Worm (Caenorhabditis elegans) whole organism, L2 larva: ENCODE measurements around the gene F10E9.4.
"Not testable (repeated sequence)": the region's sequence is repeated elsewhere in the genome, so short reads cannot be mapped to it uniquely, and the experiment has no call there.

Source experiments
- C34F6.9 ChIP-seq: fragments of 150-350 bp; optimal IDR thresholded peaks from 2 replicates; lab custom pipeline; 2014; ENCODE audit warnings: missing biosample characterization, missing genetic modification characterization
- F13H6.1 ChIP-seq: sonication (generic microtip); optimal IDR thresholded peaks from 2 replicates; lab custom pipeline; 2016; ENCODE audit warnings: missing genetic modification characterization, missing compliant biosample characterization
- R02D3.7 ChIP-seq: fragments of 150-350 bp; optimal IDR thresholded peaks from 2 replicates; lab custom pipeline; 2014; ENCODE audit warnings: missing biosample characterization, missing genetic modification characterization
- Y55F3AM.14 ChIP-seq: fragments of 200-800 bp; sonication (Bioruptor generic); optimal IDR thresholded peaks from 2 replicates; lab custom pipeline; 2018; ENCODE audit warnings: mild to moderate bottlenecking, missing genetic modification characterization, missing compliant biosample characterization
- ZK546.5 ChIP-seq: sonication (generic microtip); optimal IDR thresholded peaks from 2 replicates; lab custom pipeline; 2017; ENCODE audit warnings: missing biosample characterization, missing genetic modification characterization
- alr-1 ChIP-seq: fragments of 150-350 bp; optimal IDR thresholded peaks from 2 replicates; lab custom pipeline; 2014; ENCODE audit warnings: missing biosample characterization, missing genetic modification characterization
- aly-2 ChIP-seq: fragments of 150-350 bp; optimal IDR thresholded peaks from 2 replicates; lab custom pipeline; 2014; ENCODE audit warnings: missing biosample characterization, missing genetic modification characterization
- ama-1 ChIP-seq: fragments of 150-350 bp; optimal IDR thresholded peaks from 2 replicates; lab custom pipeline; 2018; ENCODE audit warnings: inconsistent platforms
- blmp-1 ChIP-seq: sonication (generic microtip); optimal IDR thresholded peaks from 2 replicates; lab custom pipeline; 2017; ENCODE audit warnings: missing genetic modification characterization, mild to moderate bottlenecking, missing compliant biosample characterization, antibody characterized with exemption, moderate library complexity; ENCODE audit not compliant: insufficient read depth
- ceh-16 ChIP-seq: fragments of 150-350 bp; optimal IDR thresholded peaks from 2 replicates; lab custom pipeline; 2014; ENCODE audit warnings: missing biosample characterization, missing genetic modification characterization
- ceh-82 ChIP-seq: fragments of 150-350 bp; optimal IDR thresholded peaks from 2 replicates; lab custom pipeline; 2014; ENCODE audit warnings: missing biosample characterization, missing genetic modification characterization
- crh-2 ChIP-seq: sonication (generic microtip); optimal IDR thresholded peaks from 2 replicates; lab custom pipeline; 2017; ENCODE audit warnings: missing biosample characterization, missing genetic modification characterization
- dmd-4 ChIP-seq: sonication (generic microtip); optimal IDR thresholded peaks from 2 replicates; lab custom pipeline; 2017; ENCODE audit warnings: missing biosample characterization, missing genetic modification characterization
- egl-27 ChIP-seq: sonication (generic microtip); optimal IDR thresholded peaks from 3 replicates; lab custom pipeline; 2017; ENCODE audit warnings: missing biosample characterization, missing genetic modification reagents, missing genetic modification characterization
- elt-1 ChIP-seq: fragments of 150-350 bp; optimal IDR thresholded peaks from 2 replicates; lab custom pipeline; 2014; ENCODE audit warnings: missing biosample characterization, missing genetic modification characterization
- elt-3 ChIP-seq: sonication (generic microtip); optimal IDR thresholded peaks from 2 replicates; lab custom pipeline; 2017; ENCODE audit warnings: missing biosample characterization, missing genetic modification characterization
- fos-1 ChIP-seq: fragments of 150-350 bp; optimal IDR thresholded peaks from 2 replicates; lab custom pipeline; 2014; ENCODE audit warnings: missing biosample characterization, missing genetic modification characterization
- gmeb-1 ChIP-seq: fragments of 150-350 bp; optimal IDR thresholded peaks from 2 replicates; lab custom pipeline; 2014; ENCODE audit warnings: missing biosample characterization, missing genetic modification characterization
- lin-11 ChIP-seq: fragments of 150-350 bp; sonication (generic microtip); optimal IDR thresholded peaks from 2 replicates; lab custom pipeline; 2014; ENCODE audit warnings: missing biosample characterization, missing genetic modification characterization, inconsistent platforms, mixed read lengths
- lin-13 ChIP-seq: fragments of 150-350 bp; optimal IDR thresholded peaks from 2 replicates; lab custom pipeline; 2014; ENCODE audit warnings: missing biosample characterization, missing genetic modification reagents, missing genetic modification characterization
- lin-39 ChIP-seq: fragments of 150-350 bp; optimal IDR thresholded peaks from 2 replicates; lab custom pipeline; 2014; ENCODE audit warnings: missing biosample characterization, missing genetic modification reagents, missing genetic modification characterization
- lsy-2 ChIP-seq, 2 experiments: fragments of 150-350 bp in 1 of 2; sonication (generic microtip) in 1 of 2; optimal IDR thresholded peaks; 2 replicates each; lab custom pipeline; 2014 to 2017; ENCODE audit warnings: missing biosample characterization in 2 of 2, missing genetic modification characterization in 2 of 2
- mab-5 ChIP-seq: fragments of 150-350 bp; optimal IDR thresholded peaks from 2 replicates; lab custom pipeline; 2014; ENCODE audit warnings: missing biosample characterization, missing genetic modification characterization
- mbf-1 ChIP-seq: sonication (generic microtip); optimal IDR thresholded peaks from 2 replicates; lab custom pipeline; 2017; ENCODE audit warnings: missing biosample characterization, missing genetic modification characterization
- mdl-1 ChIP-seq, 2 experiments: fragments of 150-350 bp in 1 of 2; sonication (generic microtip) in 1 of 2; optimal IDR thresholded peaks; 2 replicates each; lab custom pipeline; 2017; ENCODE audit warnings: missing biosample characterization in 2 of 2, missing genetic modification characterization in 2 of 2
- nhr-10 ChIP-seq: sonication (generic microtip); optimal IDR thresholded peaks from 2 replicates; lab custom pipeline; 2017; ENCODE audit warnings: missing biosample characterization, missing genetic modification characterization
- nhr-11 ChIP-seq: fragments of 150-350 bp; optimal IDR thresholded peaks from 2 replicates; lab custom pipeline; 2014; ENCODE audit warnings: missing biosample characterization, missing genetic modification characterization
- nhr-12 ChIP-seq: fragments of 150-350 bp; optimal IDR thresholded peaks from 2 replicates; lab custom pipeline; 2014; ENCODE audit warnings: missing biosample characterization, missing genetic modification characterization
- nhr-129 ChIP-seq: fragments of 150-350 bp; optimal IDR thresholded peaks from 2 replicates; lab custom pipeline; 2014; ENCODE audit warnings: missing biosample characterization, missing genetic modification characterization
- nhr-21 ChIP-seq: fragments of 150-350 bp; optimal IDR thresholded peaks from 2 replicates; lab custom pipeline; 2014; ENCODE audit warnings: missing biosample characterization, missing genetic modification characterization
- nhr-23 ChIP-seq: fragments of 150-350 bp; optimal IDR thresholded peaks from 2 replicates; lab custom pipeline; 2014; ENCODE audit warnings: missing biosample characterization, missing genetic modification reagents, missing genetic modification characterization
- nhr-237 ChIP-seq: fragments of 150-350 bp; optimal IDR thresholded peaks from 2 replicates; lab custom pipeline; 2014; ENCODE audit warnings: missing biosample characterization, missing genetic modification characterization
- nhr-25 ChIP-seq: fragments of 150-350 bp; sonication (generic microtip); optimal IDR thresholded peaks from 3 replicates; lab custom pipeline; 2014; ENCODE audit warnings: missing biosample characterization, missing genetic modification characterization
- nhr-6 ChIP-seq: fragments of 150-350 bp; optimal IDR thresholded peaks from 2 replicates; lab custom pipeline; 2014; ENCODE audit warnings: missing biosample characterization, missing genetic modification characterization
- nhr-77 ChIP-seq: fragments of 150-350 bp; optimal IDR thresholded peaks from 2 replicates; lab custom pipeline; 2014; ENCODE audit warnings: missing biosample characterization, missing genetic modification characterization
- peb-1 ChIP-seq: fragments of 150-350 bp; optimal IDR thresholded peaks from 2 replicates; lab custom pipeline; 2014; ENCODE audit warnings: missing biosample characterization, missing genetic modification characterization
- sem-4 ChIP-seq: fragments of 150-350 bp; optimal IDR thresholded peaks from 2 replicates; lab custom pipeline; 2014; ENCODE audit warnings: missing biosample characterization, missing genetic modification reagents, missing genetic modification characterization
- skn-1 ChIP-seq: sonication (generic microtip); optimal IDR thresholded peaks from 2 replicates; lab custom pipeline; 2017; ENCODE audit warnings: missing biosample characterization, missing genetic modification characterization
- sma-3 ChIP-seq: sonication (generic microtip); optimal IDR thresholded peaks from 2 replicates; lab custom pipeline; 2016; ENCODE audit warnings: missing genetic modification reagents, missing genetic modification characterization, missing compliant biosample characterization
- sma-9 ChIP-seq, 2 experiments: fragments of 150-350 bp in 1 of 2; sonication (generic microtip) in 1 of 2; optimal IDR thresholded peaks; 2 replicates each; lab custom pipeline; 2014 to 2016; ENCODE audit warnings: missing genetic modification characterization in 2 of 2, mild to moderate bottlenecking in 1 of 2, missing biosample characterization in 1 of 2, missing compliant biosample characterization in 1 of 2, missing genetic modification reagents in 1 of 2, moderate library complexity in 1 of 2
- snpc-4 ChIP-seq: fragments of 150-350 bp; optimal IDR thresholded peaks from 2 replicates; lab custom pipeline; 2014; ENCODE audit warnings: missing biosample characterization, missing genetic modification characterization
- unc-39 ChIP-seq: fragments of 150-350 bp; optimal IDR thresholded peaks from 2 replicates; lab custom pipeline; 2014; ENCODE audit warnings: missing biosample characterization, missing genetic modification characterization
- unc-55 ChIP-seq: fragments of 150-350 bp; sonication (generic microtip); optimal IDR thresholded peaks from 3 replicates; lab custom pipeline; 2014; ENCODE audit warnings: missing biosample characterization, missing genetic modification reagents, missing genetic modification characterization
- unc-62 ChIP-seq: fragments of 150-350 bp; optimal IDR thresholded peaks from 2 replicates; lab custom pipeline; 2014; ENCODE audit warnings: missing biosample characterization, missing genetic modification reagents, missing genetic modification characterization
- zag-1 ChIP-seq: fragments of 150-350 bp; optimal IDR thresholded peaks from 2 replicates; lab custom pipeline; 2014; ENCODE audit warnings: missing biosample characterization, missing genetic modification characterization
- ztf-1 ChIP-seq: fragments of 200-800 bp; sonication (Bioruptor generic); conservative IDR thresholded peaks from 2 replicates; pipeline ENCODE4 v1.3.6; 2022; ENCODE audit warnings: missing genetic modification characterization, missing compliant biosample characterization
- ztf-11 ChIP-seq: sonication (generic microtip); optimal IDR thresholded peaks from 2 replicates; lab custom pipeline; 2017; ENCODE audit warnings: missing biosample characterization, missing genetic modification characterization
- ztf-4 ChIP-seq: fragments of 150-350 bp; optimal IDR thresholded peaks from 2 replicates; lab custom pipeline; 2014; ENCODE audit warnings: missing biosample characterization, missing genetic modification characterization

F10E9.4 gene

DNA sequence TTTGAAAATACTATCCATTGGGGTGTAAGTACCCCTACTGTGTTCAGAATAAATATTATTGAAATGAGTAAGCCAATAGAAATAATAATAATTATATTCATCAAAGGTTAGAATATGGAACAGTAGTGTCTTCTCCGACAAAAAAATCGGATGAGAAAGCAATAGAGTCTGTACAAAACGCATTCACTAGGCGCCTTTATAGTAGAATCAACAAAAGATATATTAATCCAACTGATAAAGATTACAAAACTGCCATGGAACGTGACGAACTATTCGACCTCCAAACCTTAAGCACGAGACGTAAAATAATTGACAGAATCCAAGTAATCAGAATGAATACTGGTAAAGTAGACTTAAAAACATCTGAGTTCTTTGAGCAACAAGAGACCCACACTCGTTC, 39.5 kb downstream of the F10E9.4 start, which contains the start of gene clc-29:
clc-29 (minus strand) TSS at position 101 of the 400 bp plus-strand sequence.
- TF ChIP-seq alr-1 (tag; lab: Kevin White, UChicago); ceh-82; mdl-1 (tag; optimal IDR thresholded peaks at IDR 0.05; lab: Kevin White, UChicago): not testable (repeated sequence)

- peak; percentile 2 for TF ChIP-seq nhr-25 (tag; lab: Kevin White, UChicago)
- TF ChIP-seq Y55F3AM.14 (GFP tag; lab: Kevin White, UChicago), result no peak
- TF ChIP-seq lsy-2 (tag; optimal IDR thresholded peaks at IDR 0.05; lab: Kevin White, UChicago), result peak; percentile 46 to 71
- no peak for TF ChIP-seq egl-27
- TF ChIP-seq lin-39, result no peak
- TF ChIP-seq ztf-11 (tag; lab: Kevin White, UChicago), result no peak
- TF ChIP-seq nhr-12 (tag; lab: Kevin White, UChicago), result no peak
- no peak for TF ChIP-seq ama-1 (lab: Kevin White, UChicago)
- TF ChIP-seq nhr-129, result peak; percentile 91
- no peak for TF ChIP-seq fos-1 (tag; lab: Kevin White, UChicago)
- no peak for TF ChIP-seq unc-39 (tag; lab: Kevin White, UChicago)
- TF ChIP-seq nhr-237, result no peak
- TF ChIP-seq unc-55 (GFP tag; lab: Kevin White, UChicago), result peak; percentile 92
- TF ChIP-seq crh-2 (tag; lab: Kevin White, UChicago), result peak; percentile 51
- TF ChIP-seq R02D3.7 (tag; lab: Kevin White, UChicago), result no peak
- TF ChIP-seq nhr-21 (tag; lab: Kevin White, UChicago), result no peak
- TF ChIP-seq mdl-1 (tag; optimal IDR thresholded peaks at IDR 0.05; lab: Kevin White, UChicago), result peak; percentile 16 to 70
- TF ChIP-seq ztf-1 (GFP tag; lab: Robert Waterston, UW), result no peak
- TF ChIP-seq aly-2 (tag; lab: Kevin White, UChicago), result no peak
- peak; percentile 55 for TF ChIP-seq ztf-4
- peak; percentile 54 for TF ChIP-seq zag-1
- TF ChIP-seq nhr-11 (tag; lab: Kevin White, UChicago), result no peak
- no peak for TF ChIP-seq nhr-23 (tag; lab: Kevin White, UChicago)
- TF ChIP-seq alr-1 (tag; lab: Kevin White, UChicago), result no peak
- no peak for TF ChIP-seq unc-62 (GFP tag; lab: Kevin White, UChicago)
- TF ChIP-seq lin-13, result peak; percentile 51
- TF ChIP-seq snpc-4 (tag; lab: Kevin White, UChicago), result peak; percentile 27
- no peak for TF ChIP-seq ZK546.5 (tag; lab: Kevin White, UChicago)
- TF ChIP-seq ceh-82, result no peak
- TF ChIP-seq elt-1 (tag; lab: Kevin White, UChicago), result no peak
- no peak for TF ChIP-seq mab-5 (tag; lab: Kevin White, UChicago)
- no peak for TF ChIP-seq skn-1 (tag; lab: Kevin White, UChicago)
- TF ChIP-seq mbf-1 (tag; lab: Kevin White, UChicago), result no peak
- TF ChIP-seq sem-4 (tag; lab: Kevin White, UChicago), result peak; percentile 1
- TF ChIP-seq sma-9 (GFP tag; optimal IDR thresholded peaks at IDR 0.05; lab: Kevin White, UChicago), result peak; percentile 67
- no peak for TF ChIP-seq sma-9 (tag; optimal IDR thresholded peaks at IDR 0.05; lab: Kevin White, UChicago)
- no peak for TF ChIP-seq nhr-6 (tag; lab: Kevin White, UChicago)
- TF ChIP-seq lin-11 (tag; lab: Kevin White, UChicago), result no peak
- TF ChIP-seq C34F6.9 (tag; lab: Kevin White, UChicago), result peak; percentile 78
- no peak for TF ChIP-seq dmd-4
- no peak for TF ChIP-seq blmp-1 (tag; lab: Kevin White, UChicago)
- no peak for TF ChIP-seq sma-3 (GFP tag; lab: Kevin White, UChicago)
- TF ChIP-seq gmeb-1 (tag; lab: Kevin White, UChicago), result no peak
- TF ChIP-seq elt-3 (tag; lab: Kevin White, UChicago), result no peak
- TF ChIP-seq F13H6.1 (tag; lab: Kevin White, UChicago), result no peak
- TF ChIP-seq ceh-16 (tag; lab: Kevin White, UChicago), result no peak
- TF ChIP-seq peb-1, result no peak
- TF ChIP-seq nhr-77 (tag; lab: Kevin White, UChicago), result no peak
- no peak for TF ChIP-seq nhr-10
Observed at ce11 chrIII:8354644-8355461, 46.5 kb downstream of the F10E9.4 start, which contains the start of gene unc-116. Gene unc-116 (minus strand): TSS chrIII:8355174.
